Fruit fly (Drosophila melanogaster): ENCODE data around the gene sgg.

Gene sgg

dm6 chrX:2703693-2704092 is 69.9 kb downstream of the sgg start, which contains the start of gene Ugalt (continued):
- peak; percentile 100 for TF ChIP-seq CG4820 (GFP tag; optimal IDR thresholded peaks at IDR 0.05)
- peak; percentile 100 for TF ChIP-seq CG6272 (GFP tag; IDR thresholded peaks at IDR 0.05)
- TF ChIP-seq CG16779 (GFP tag; IDR thresholded peaks at IDR 0.05) = peak; percentile 100
- TF ChIP-seq stc (GFP tag; IDR thresholded peaks at IDR 0.05) = peak; percentile 100
- peak; percentile 100 for TF ChIP-seq lilli (GFP tag; optimal IDR thresholded peaks at IDR 0.05)
- peak; percentile 97 for TF ChIP-seq CG31365 (tag; optimal IDR thresholded peaks at IDR 0.05)
- TF ChIP-seq CG2116 (GFP tag; optimal IDR thresholded peaks at IDR 0.05) = peak; percentile 95
- peak; percentile 100 for TF ChIP-seq sob (GFP tag; IDR thresholded peaks at IDR 0.05)
- peak; percentile 100 for TF ChIP-seq CG4360 (GFP tag; IDR thresholded peaks at IDR 0.05)
- TF ChIP-seq CG30431 (GFP tag; optimal IDR thresholded peaks at IDR 0.05) = peak; percentile 100
- peak; percentile 100 for TF ChIP-seq CG31441 (GFP tag; IDR thresholded peaks at IDR 0.05)
- TF ChIP-seq Dbx (GFP tag; IDR thresholded peaks at IDR 0.05) = peak; percentile 100
- peak; percentile 100 for TF ChIP-seq CG4854 (GFP tag; optimal IDR thresholded peaks at IDR 0.05)

dm6 chrX:2704134-2704773 is 70.5 kb downstream of the sgg start, which contains the start of gene eIF2Bbeta:
Gene eIF2Bbeta, plus strand, starts transcription at chrX:2704571.
- TF ChIP-seq HHEX (GFP tag; optimal IDR thresholded peaks at IDR 0.05) (no peak), ken (GFP tag; IDR thresholded peaks at IDR 0.05) (no peak), grn (GFP tag; optimal IDR thresholded peaks at IDR 0.05) (no peak), Dref (GFP tag; IDR thresholded peaks at IDR 0.05) (peak; percentile 62), CG12659 (GFP tag; optimal IDR thresholded peaks at IDR 0.05) (no peak), Poxn (GFP tag; IDR thresholded peaks at IDR 0.05) (no peak), caup (GFP tag; optimal IDR thresholded peaks at IDR 0.05; ENCODE audit: severe bottlenecking) (no peak), Doc3 (GFP tag; IDR thresholded peaks at IDR 0.05; ENCODE audit: partially characterized antibody) (0 out of 3 replicates have a peak, but pooled peaks have one; percentile 20), gsb-n (tag; optimal IDR thresholded peaks at IDR 0.05) (no peak), HLH4C (GFP tag; IDR thresholded peaks at IDR 0.05; ENCODE audit: partially characterized antibody) (0 out of 3 replicates have a peak, but pooled peaks have one; percentile 16), Ets65A (GFP tag) (peak; percentile 64), Ets97D (GFP tag; optimal IDR thresholded peaks at IDR 0.05) (no peak), CG7786 (GFP tag; optimal IDR thresholded peaks at IDR 0.05) (no peak), Hr39 (optimal IDR thresholded peaks at IDR 0.05) (no peak), crc (GFP tag; optimal IDR thresholded peaks at IDR 0.05) (no peak), CG1603 (tag; optimal IDR thresholded peaks at IDR 0.05) (peak; percentile 5), BEAF-32 (GFP tag; optimal IDR thresholded peaks at IDR 0.05) (peak; percentile 60), CG31388 (GFP tag; optimal IDR thresholded peaks at IDR 0.05) (no peak), amos (GFP tag; IDR thresholded peaks at IDR 0.05; ENCODE audit: partially characterized antibody) (peak; percentile 45), CTCF (GFP tag; optimal IDR thresholded peaks at IDR 0.05) (no peak), kay (GFP tag; optimal IDR thresholded peaks at IDR 0.05) (no peak), Adf1 (GFP tag; IDR thresholded peaks at IDR 0.05) (no peak), CG8290 (GFP tag; optimal IDR thresholded peaks at IDR 0.05) (no peak), CG8290 (tag; optimal IDR thresholded peaks at IDR 0.05) (peak in 1 of 2 experiments; percentile 15), slbo (GFP tag; IDR thresholded peaks at IDR 0.05) (0 out of 2 replicates have a peak, but pooled peaks have one; percentile 3), CG13624 (GFP tag; optimal IDR thresholded peaks at IDR 0.05) (no peak), CG34422 (GFP tag; IDR thresholded peaks at IDR 0.05) (no peak), Drgx (GFP tag; IDR thresholded peaks at IDR 0.05) (no peak), psq (GFP tag; optimal IDR thresholded peaks at IDR 0.05) (no peak), h (optimal IDR thresholded peaks at IDR 0.05) (no peak), MBD-R2 (GFP tag; IDR thresholded peaks at IDR 0.05) (peak; percentile 44; the same call in 1 of the 2 replicates), CG32532 (GFP tag; IDR thresholded peaks at IDR 0.05) (no peak), CG7928 (GFP tag; optimal IDR thresholded peaks at IDR 0.05) (no peak), sc (optimal IDR thresholded peaks at IDR 0.05) (no peak), sc (GFP tag; optimal IDR thresholded peaks at IDR 0.05) (no peak), Myb (GFP tag; optimal IDR thresholded peaks at IDR 0.05) (peak; percentile 3), CG18764 (GFP tag; optimal IDR thresholded peaks at IDR 0.05) (no peak), ab (GFP tag; optimal IDR thresholded peaks at IDR 0.05) (no peak), CG9932 (GFP tag; IDR thresholded peaks at IDR 0.05) (no peak), CG1602 (GFP tag; optimal IDR thresholded peaks at IDR 0.05) (no peak)

Data from whole organism, embryonic.